Worm (Caenorhabditis elegans) whole organism, late embryonic: Measurements from ENCODE around the gene Y57G11C.41.

Source experiments
- K09A11.1 ChIP-seq: sonication (generic microtip); optimal IDR thresholded peaks from 2 replicates; lab custom pipeline; 2017; ENCODE audit warnings: antibody characterized with exemption, mild to moderate bottlenecking, missing genetic modification characterization, missing compliant biosample characterization; ENCODE audit not compliant: insufficient read depth
- T23F11.4 ChIP-seq: fragments of 200-800 bp; sonication (Bioruptor generic); optimal IDR thresholded peaks from 2 replicates; lab custom pipeline; 2018; ENCODE audit warnings: mild to moderate bottlenecking, missing genetic modification characterization, missing compliant biosample characterization
- Y22D7AL.16 ChIP-seq: sonication (generic microtip); optimal IDR thresholded peaks from 2 replicates; lab custom pipeline; 2016; ENCODE audit warnings: missing genetic modification characterization, missing compliant biosample characterization
- ahr-1 ChIP-seq: sonication (generic microtip); optimal IDR thresholded peaks from 2 replicates; lab custom pipeline; 2016; ENCODE audit warnings: missing genetic modification characterization, missing compliant biosample characterization
- ama-1 ChIP-seq: fragments of 150-350 bp; optimal IDR thresholded peaks from 2 replicates; lab custom pipeline; 2014
- ceh-22 ChIP-seq: sonication (generic microtip); optimal IDR thresholded peaks from 2 replicates; lab custom pipeline; 2017; ENCODE audit warnings: missing biosample characterization, missing genetic modification characterization
- ceh-31 ChIP-seq: sonication (generic microtip); optimal IDR thresholded peaks from 2 replicates; lab custom pipeline; 2016; ENCODE audit warnings: missing genetic modification characterization, missing compliant biosample characterization
- ceh-45 ChIP-seq: fragments of 200-800 bp; sonication (Bioruptor generic); IDR thresholded peaks from 2 replicates; pipeline ENCODE4 v1.3.6; 2022; ENCODE audit warnings: missing genetic modification reagents, missing genetic modification characterization, missing compliant biosample characterization
- ceh-9 ChIP-seq: sonication (generic microtip); optimal IDR thresholded peaks from 2 replicates; lab custom pipeline; 2016; ENCODE audit warnings: mild to moderate bottlenecking, missing genetic modification characterization, inconsistent platforms, missing compliant biosample characterization
- che-1 ChIP-seq: sonication (generic microtip); optimal IDR thresholded peaks from 2 replicates; lab custom pipeline; 2016; ENCODE audit warnings: mild to moderate bottlenecking, missing genetic modification characterization, missing compliant biosample characterization
- dve-1 ChIP-seq: sonication (generic microtip); optimal IDR thresholded peaks from 2 replicates; lab custom pipeline; 2017; ENCODE audit warnings: antibody characterized with exemption, mild to moderate bottlenecking, missing genetic modification characterization, missing compliant biosample characterization
- elt-2 ChIP-seq: sonication (generic microtip); optimal IDR thresholded peaks from 2 replicates; lab custom pipeline; 2016; ENCODE audit warnings: missing genetic modification reagents, missing genetic modification characterization, missing compliant biosample characterization
- elt-4 ChIP-seq: sonication (generic microtip); optimal IDR thresholded peaks from 2 replicates; lab custom pipeline; 2016; ENCODE audit warnings: missing genetic modification characterization, missing compliant biosample characterization
- eyg-1 ChIP-seq: sonication (generic microtip); optimal IDR thresholded peaks from 2 replicates; lab custom pipeline; 2016; ENCODE audit warnings: missing genotype, missing genetic modification characterization, missing compliant biosample characterization
- gmeb-2 ChIP-seq: sonication (generic microtip); optimal IDR thresholded peaks from 2 replicates; lab custom pipeline; 2016; ENCODE audit warnings: missing genetic modification characterization, inconsistent platforms, missing compliant biosample characterization
- hlh-13 ChIP-seq: fragments of 200-800 bp; sonication (Bioruptor generic); optimal IDR thresholded peaks from 2 replicates; lab custom pipeline; 2018; ENCODE audit warnings: mild to moderate bottlenecking, missing genetic modification characterization, missing compliant biosample characterization
- hlh-15 ChIP-seq: sonication (generic microtip); optimal IDR thresholded peaks from 2 replicates; lab custom pipeline; 2016; ENCODE audit warnings: missing genetic modification characterization, missing compliant biosample characterization
- hlh-30 ChIP-seq: sonication (generic microtip); optimal IDR thresholded peaks from 2 replicates; lab custom pipeline; 2017; ENCODE audit warnings: antibody characterized with exemption, missing genetic modification characterization, missing compliant biosample characterization; ENCODE audit not compliant: insufficient read depth
- hlh-6 ChIP-seq: sonication (generic microtip); optimal IDR thresholded peaks from 2 replicates; lab custom pipeline; 2016; ENCODE audit warnings: missing genotype, missing genetic modification characterization, missing compliant biosample characterization
- lin-11 ChIP-seq: fragments of 200-800 bp; sonication (Bioruptor generic); optimal IDR thresholded peaks from 2 replicates; lab custom pipeline; 2018; ENCODE audit warnings: mild to moderate bottlenecking, missing genetic modification characterization, missing compliant biosample characterization
- madf-2 ChIP-seq: sonication (generic microtip); optimal IDR thresholded peaks from 2 replicates; lab custom pipeline; 2017; ENCODE audit warnings: missing genetic modification characterization, missing compliant biosample characterization
- mec-3 ChIP-seq: sonication (generic microtip); optimal IDR thresholded peaks from 2 replicates; lab custom pipeline; 2016; ENCODE audit warnings: borderline replicate concordance, missing genetic modification characterization, missing compliant biosample characterization
- nhr-232 ChIP-seq: sonication (generic microtip); optimal IDR thresholded peaks from 2 replicates; lab custom pipeline; 2016; ENCODE audit warnings: missing genetic modification characterization, missing compliant biosample characterization
- npax-4 ChIP-seq: sonication (generic microtip); optimal IDR thresholded peaks from 2 replicates; lab custom pipeline; 2016; ENCODE audit warnings: missing genetic modification characterization, missing compliant biosample characterization
- odd-2 ChIP-seq: sonication (generic microtip); optimal IDR thresholded peaks from 2 replicates; lab custom pipeline; 2017; ENCODE audit warnings: antibody characterized with exemption, mild to moderate bottlenecking, missing genetic modification characterization, missing compliant biosample characterization
- pat-9 ChIP-seq: fragments of 200-800 bp; sonication (Bioruptor generic); optimal IDR thresholded peaks from 2 replicates; lab custom pipeline; 2018; ENCODE audit warnings: mild to moderate bottlenecking, missing genetic modification characterization, moderate library complexity, missing compliant biosample characterization
- pha-2 ChIP-seq: sonication (generic microtip); optimal IDR thresholded peaks from 2 replicates; lab custom pipeline; 2017; ENCODE audit warnings: mild to moderate bottlenecking, missing genetic modification characterization, missing compliant biosample characterization
- pqm-1 ChIP-seq: sonication (generic microtip); optimal IDR thresholded peaks from 2 replicates; lab custom pipeline; 2016; ENCODE audit warnings: missing genetic modification characterization, missing compliant biosample characterization
- ref-2 ChIP-seq: sonication (generic microtip); optimal IDR thresholded peaks from 2 replicates; lab custom pipeline; 2016; ENCODE audit warnings: missing genetic modification characterization, missing compliant biosample characterization
- rnt-1 ChIP-seq: sonication (generic microtip); optimal IDR thresholded peaks from 2 replicates; lab custom pipeline; 2016; ENCODE audit warnings: missing genetic modification characterization, missing compliant biosample characterization
- sdc-2 ChIP-seq: sonication (generic microtip); optimal IDR thresholded peaks from 2 replicates; lab custom pipeline; 2016; ENCODE audit warnings: missing genotype, missing genetic modification characterization, missing compliant biosample characterization
- sox-2 ChIP-seq: fragments of 200-800 bp; sonication (Bioruptor generic); IDR thresholded peaks from 2 replicates; pipeline ENCODE4 v1.3.6; 2022; ENCODE audit warnings: missing genetic modification reagents, missing genetic modification characterization, missing compliant biosample characterization
- sox-4 ChIP-seq: sonication (generic microtip); optimal IDR thresholded peaks from 2 replicates; lab custom pipeline; 2017; ENCODE audit warnings: mild to moderate bottlenecking, missing genetic modification characterization, inconsistent platforms, missing compliant biosample characterization
- syd-9 ChIP-seq: sonication (generic microtip); optimal IDR thresholded peaks from 2 replicates; lab custom pipeline; 2016; ENCODE audit warnings: mild to moderate bottlenecking, missing genetic modification characterization, moderate library complexity, missing compliant biosample characterization
- tbx-7 ChIP-seq: sonication (generic microtip); optimal IDR thresholded peaks from 2 replicates; lab custom pipeline; 2016; ENCODE audit warnings: missing genotype, missing genetic modification characterization, missing compliant biosample characterization
- ttx-3 ChIP-seq: sonication (generic microtip); optimal IDR thresholded peaks from 2 replicates; lab custom pipeline; 2016; ENCODE audit warnings: missing genetic modification reagents, missing genetic modification characterization, missing compliant biosample characterization
- unc-3 ChIP-seq, 2 experiments: fragments of 200-800 bp in 1 of 2; sonication (Bioruptor generic) in 1 of 2; sonication (generic microtip) in 1 of 2; conservative IDR thresholded peaks in 1 of 2; optimal IDR thresholded peaks in 1 of 2; 2 replicates each; pipeline versions ENCODE4 v1.3.6 to Lab custom; 2016 to 2022; ENCODE audit warnings: missing compliant biosample characterization in 2 of 2, missing genetic modification characterization in 2 of 2, missing genetic modification reagents in 1 of 2
- unc-42 ChIP-seq: sonication (generic microtip); optimal IDR thresholded peaks from 2 replicates; lab custom pipeline; 2016; ENCODE audit warnings: missing genotype, missing genetic modification characterization, missing compliant biosample characterization
- unc-55 ChIP-seq: sonication (generic microtip); optimal IDR thresholded peaks from 2 replicates; lab custom pipeline; 2017; ENCODE audit warnings: missing biosample characterization, missing genetic modification reagents, missing genetic modification characterization
- unc-86 ChIP-seq: sonication (generic microtip); optimal IDR thresholded peaks from 2 replicates; lab custom pipeline; 2016; ENCODE audit warnings: missing genetic modification characterization, missing compliant biosample characterization
- zip-5 ChIP-seq: sonication (generic microtip); optimal IDR thresholded peaks from 2 replicates; lab custom pipeline; 2016; ENCODE audit warnings: missing genetic modification characterization, missing compliant biosample characterization

The Y57G11C.41 gene

DNA sequence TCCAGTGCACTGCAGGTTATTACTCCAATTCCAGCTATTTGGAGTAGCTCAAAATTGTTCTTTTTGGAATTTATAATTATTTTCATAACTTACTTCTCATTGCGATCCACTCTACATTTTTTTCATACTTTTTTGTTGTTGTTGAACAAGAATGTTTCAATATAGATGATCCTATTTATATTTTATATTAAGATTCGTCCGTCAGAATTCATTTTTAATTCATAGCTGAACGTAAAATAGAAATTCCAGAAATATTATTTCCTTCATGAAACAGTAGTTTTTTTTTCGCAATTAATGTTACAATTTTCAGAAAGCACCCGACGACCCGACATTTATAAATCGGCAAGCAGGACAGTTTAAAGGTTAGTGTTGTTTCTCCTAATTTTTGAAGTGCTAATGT, 22.0 kb upstream of the Y57G11C.41 start, which contains the start of gene Y57G11C.42:
Gene Y57G11C.42 (plus strand): TSS at position 301 of the 400 bp plus-strand sequence.
- TF ChIP-seq syd-9: no peak
- no peak for TF ChIP-seq hlh-13 (GFP tag; lab: Kevin White, UChicago)
- TF ChIP-seq ttx-3: no peak
- TF ChIP-seq hlh-6 (tag; lab: Kevin White, UChicago): no peak
- no peak for TF ChIP-seq K09A11.1 (tag; lab: Kevin White, UChicago)
- no peak for TF ChIP-seq ceh-9 (tag; lab: Kevin White, UChicago)
- no peak for TF ChIP-seq unc-3 (GFP tag; conservative IDR thresholded peaks at IDR 0.05; lab: Robert Waterston, UW)
- no peak for TF ChIP-seq unc-3 (tag; optimal IDR thresholded peaks at IDR 0.05; lab: Kevin White, UChicago)
- no peak for TF ChIP-seq sox-4
- TF ChIP-seq T23F11.4 (GFP tag; lab: Kevin White, UChicago): no peak
- TF ChIP-seq mec-3 (tag; lab: Kevin White, UChicago): no peak
- no peak for TF ChIP-seq pqm-1
- TF ChIP-seq nhr-232 (tag; lab: Kevin White, UChicago): no peak
- no peak for TF ChIP-seq ama-1 (lab: Kevin White, UChicago)
- no peak for TF ChIP-seq ceh-31 (tag; lab: Kevin White, UChicago)
- no peak for TF ChIP-seq gmeb-2
- no peak for TF ChIP-seq elt-2 (tag; lab: Kevin White, UChicago)
- TF ChIP-seq hlh-30 (tag; lab: Kevin White, UChicago): no peak
- no peak for TF ChIP-seq pha-2
- no peak for TF ChIP-seq odd-2

DNA sequence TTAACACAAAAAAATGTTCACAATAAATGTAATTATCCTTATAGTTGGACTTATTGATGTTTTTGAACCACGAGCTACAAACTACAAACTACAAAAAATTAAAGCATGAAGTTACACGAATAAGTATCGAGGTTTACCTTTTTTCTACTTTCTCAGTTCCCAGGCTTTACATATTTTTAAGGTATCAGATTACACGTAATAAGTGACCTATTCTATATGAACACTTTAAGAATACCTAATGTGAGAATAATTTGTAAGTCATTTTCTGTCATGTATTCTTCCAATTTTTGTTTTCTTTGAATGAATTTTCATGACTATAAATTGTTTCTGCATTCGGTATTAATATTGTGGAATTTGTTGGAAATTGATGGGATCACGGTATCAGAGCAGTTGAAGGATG, 9.3 kb upstream of the Y57G11C.41 start, which contains the start of gene lgc-8:
Gene lgc-8 (plus strand): TSS at position 301 of the 400 bp plus-strand sequence.
- TF ChIP-seq hlh-15 (tag; lab: Kevin White, UChicago) (no peak), che-1 (tag; lab: Kevin White, UChicago) (no peak), dve-1 (tag; lab: Kevin White, UChicago) (no peak), hlh-6 (tag; lab: Kevin White, UChicago) (no peak), sdc-2 (tag; lab: Kevin White, UChicago) (no peak), ceh-45 (GFP tag; lab: Robert Waterston, UW) (no peak), npax-4 (tag; lab: Kevin White, UChicago) (no peak), unc-86 (tag; lab: Kevin White, UChicago) (no peak), elt-4 (tag; lab: Kevin White, UChicago) (no peak), gmeb-2 (no peak), pat-9 (tag; lab: Kevin White, UChicago) (no peak), unc-42 (tag; lab: Kevin White, UChicago) (no peak), nhr-232 (tag; lab: Kevin White, UChicago) (no peak), zip-5 (tag; lab: Kevin White, UChicago) (no peak), ttx-3 (no peak), ceh-22 (tag; lab: Kevin White, UChicago) (no peak), ceh-9 (tag; lab: Kevin White, UChicago) (no peak), K09A11.1 (tag; lab: Kevin White, UChicago) (no peak)

DNA sequence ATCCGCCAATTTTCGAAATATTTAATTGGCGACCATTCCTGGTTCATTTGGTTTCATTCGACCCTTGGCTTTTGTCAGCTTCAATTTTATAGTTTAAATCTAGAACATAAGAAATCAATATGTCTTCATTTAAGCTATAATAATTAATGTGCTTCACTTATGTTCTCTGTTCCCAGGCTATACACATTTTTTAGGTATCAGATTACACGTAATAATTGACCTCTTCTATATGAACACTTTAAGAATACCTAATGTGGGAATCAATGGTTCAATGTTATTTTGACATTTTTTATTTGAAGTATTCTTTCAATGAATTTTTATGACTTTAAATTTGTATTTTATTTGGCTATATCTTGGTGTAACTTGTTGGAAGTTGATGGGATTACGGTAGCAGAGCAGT, 3.1 kb upstream of the Y57G11C.41 start, which contains the start of gene lgc-7:
Gene lgc-7 (plus strand): TSS at position 301 of the 400 bp plus-strand sequence.
- TF ChIP-seq eyg-1 (tag; lab: Kevin White, UChicago) (no peak), hlh-15 (tag; lab: Kevin White, UChicago) (no peak), lin-11 (tag; lab: Kevin White, UChicago) (no peak), rnt-1 (no peak), ceh-31 (tag; lab: Kevin White, UChicago) (no peak), unc-55 (GFP tag; lab: Kevin White, UChicago) (no peak), odd-2 (no peak), mec-3 (tag; lab: Kevin White, UChicago) (no peak), elt-2 (tag; lab: Kevin White, UChicago) (no peak), ahr-1 (tag; lab: Kevin White, UChicago) (no peak), tbx-7 (tag; lab: Kevin White, UChicago) (no peak), madf-2 (tag; lab: Kevin White, UChicago) (no peak), unc-3 (GFP tag; conservative IDR thresholded peaks at IDR 0.05; lab: Robert Waterston, UW) (no peak), unc-3 (tag; optimal IDR thresholded peaks at IDR 0.05; lab: Kevin White, UChicago) (no peak), ceh-45 (GFP tag; lab: Robert Waterston, UW) (no peak), Y22D7AL.16 (tag; lab: Kevin White, UChicago) (no peak), sox-2 (GFP tag; lab: Robert Waterston, UW) (no peak), ref-2 (tag; lab: Kevin White, UChicago) (no peak)
- TF ChIP-seq, all 69 proteins: peak for 0
